Worm (Caenorhabditis elegans) whole organism, L4 larva: ENCODE data around the gene wdr-31.
A peak's percentile ranks its signal among the peaks of the same experiment; 100 is the strongest.

Source experiments
- F10B5.3 ChIP-seq: sonication (generic microtip); optimal IDR thresholded peaks from 2 replicates; lab custom pipeline; 2016; ENCODE audit warnings: mild to moderate bottlenecking, missing genetic modification characterization, missing compliant biosample characterization
- F37D6.2 ChIP-seq: sonication (generic microtip); optimal IDR thresholded peaks from 2 replicates; lab custom pipeline; 2016; ENCODE audit warnings: mild to moderate bottlenecking, missing genetic modification characterization, missing compliant biosample characterization
- T26A8.4 ChIP-seq: fragments of 200-800 bp; sonication (Bioruptor generic); IDR thresholded peaks from 2 replicates; pipeline ENCODE4 v1.3.6; 2022; ENCODE audit warnings: missing genetic modification characterization, missing compliant biosample characterization
- Y105C5A.15 ChIP-seq: fragments of 200-800 bp; sonication (Bioruptor generic); IDR thresholded peaks from 2 replicates; pipeline ENCODE4 v1.3.6; 2022; ENCODE audit warnings: missing genetic modification characterization, missing compliant biosample characterization
- Y48G9A.11 ChIP-seq: fragments of 200-800 bp; sonication (Bioruptor generic); IDR thresholded peaks from 2 replicates; pipeline ENCODE4 v1.3.6; 2022; ENCODE audit warnings: missing genetic modification reagents, missing genetic modification characterization, missing compliant biosample characterization
- aha-1 ChIP-seq: fragments of 150-350 bp; peaks from one replicate; lab custom pipeline; 2014; ENCODE audit warnings: missing biosample characterization, missing genetic modification characterization
- ama-1 ChIP-seq: fragments of 150-350 bp; optimal IDR thresholded peaks from 2 replicates; lab custom pipeline; 2014; ENCODE audit warnings: inconsistent platforms, mixed read lengths
- ceh-44 ChIP-seq: fragments of 200-800 bp; sonication (Bioruptor generic); IDR thresholded peaks from 2 replicates; pipeline ENCODE4 v1.3.6; 2022; ENCODE audit warnings: missing genetic modification reagents, missing genetic modification characterization, missing compliant biosample characterization
- cey-2 ChIP-seq: sonication (generic microtip); optimal IDR thresholded peaks from 3 replicates; lab custom pipeline; 2017; ENCODE audit warnings: missing genetic modification characterization, mild to moderate bottlenecking, missing compliant biosample characterization, antibody characterized with exemption, borderline replicate concordance; ENCODE audit not compliant: insufficient read depth
- ctbp-1 ChIP-seq: fragments of 200-800 bp; sonication (Bioruptor generic); IDR thresholded peaks from 2 replicates; pipeline ENCODE4 v1.3.6; 2022; ENCODE audit warnings: missing genetic modification reagents, missing genetic modification characterization, missing compliant biosample characterization
- daf-16 ChIP-seq, 3 experiments: sonication (generic microtip); optimal IDR thresholded peaks; 2 replicates each; lab custom pipeline; 2016 to 2017; ENCODE audit warnings: missing genetic modification characterization in 3 of 3, missing genetic modification reagents in 3 of 3, mild to moderate bottlenecking in 2 of 3, missing compliant biosample characterization in 2 of 3, missing biosample characterization in 1 of 3, moderate library complexity in 1 of 3
- dmd-6 ChIP-seq: fragments of 200-800 bp; sonication (Bioruptor generic); IDR thresholded peaks from 2 replicates; pipeline ENCODE4 v1.3.6; 2022; ENCODE audit warnings: missing genetic modification reagents, missing genetic modification characterization, missing compliant biosample characterization
- dve-1 ChIP-seq: sonication (generic microtip); optimal IDR thresholded peaks from 2 replicates; lab custom pipeline; 2017; ENCODE audit warnings: antibody characterized with exemption, mild to moderate bottlenecking, missing genetic modification characterization, missing compliant biosample characterization; ENCODE audit not compliant: insufficient read depth
- egl-27 ChIP-seq: sonication (generic microtip); optimal IDR thresholded peaks from 3 replicates; lab custom pipeline; 2017; ENCODE audit warnings: missing biosample characterization, missing genetic modification reagents, missing genetic modification characterization
- fkh-10 ChIP-seq: fragments of 150-350 bp; optimal IDR thresholded peaks from 2 replicates; lab custom pipeline; 2014; ENCODE audit warnings: missing biosample characterization, missing genetic modification reagents, missing genetic modification characterization
- fos-1 ChIP-seq: fragments of 150-350 bp; optimal IDR thresholded peaks from 2 replicates; lab custom pipeline; 2014; ENCODE audit warnings: missing biosample characterization, missing genetic modification characterization
- gei-8 ChIP-seq: fragments of 200-800 bp; sonication (Bioruptor generic); optimal IDR thresholded peaks from 2 replicates; lab custom pipeline; 2018; ENCODE audit warnings: mild to moderate bottlenecking, missing genetic modification characterization, missing compliant biosample characterization
- hlh-11 ChIP-seq: fragments of 200-800 bp; sonication (Bioruptor generic); optimal IDR thresholded peaks from 2 replicates; lab custom pipeline; 2018; ENCODE audit warnings: mild to moderate bottlenecking, missing genetic modification characterization, missing compliant biosample characterization
- hmg-1.1 ChIP-seq: fragments of 200-800 bp; sonication (Bioruptor generic); IDR thresholded peaks from 2 replicates; pipeline ENCODE4 v1.3.6; 2022; ENCODE audit warnings: missing genetic modification reagents, missing genetic modification characterization, missing compliant biosample characterization
- jun-1 ChIP-seq: fragments of 150-350 bp; optimal IDR thresholded peaks from 2 replicates; lab custom pipeline; 2014; ENCODE audit warnings: missing biosample characterization, missing genetic modification reagents, missing genetic modification characterization
- lim-7 ChIP-seq: fragments of 200-800 bp; sonication (Bioruptor generic); IDR thresholded peaks from 2 replicates; pipeline ENCODE4 v1.3.6; 2022; ENCODE audit warnings: missing genetic modification characterization, missing compliant biosample characterization
- lin-39 ChIP-seq: fragments of 150-350 bp; optimal IDR thresholded peaks from 2 replicates; lab custom pipeline; 2014; ENCODE audit warnings: missing biosample characterization, missing genetic modification reagents, missing genetic modification characterization
- madf-5 ChIP-seq, 2 experiments: fragments of 200-800 bp; sonication (Bioruptor generic); IDR thresholded peaks; 2 replicates each; pipeline ENCODE4 v1.3.6; 2022; ENCODE audit warnings: missing compliant biosample characterization in 2 of 2, missing genetic modification characterization in 2 of 2
- mdl-1 ChIP-seq, 2 experiments: fragments of 150-350 bp in 1 of 2; sonication (generic microtip) in 1 of 2; optimal IDR thresholded peaks; 2 replicates each; lab custom pipeline; 2014 to 2017; ENCODE audit warnings: missing biosample characterization in 2 of 2, missing genetic modification characterization in 2 of 2
- mes-2 ChIP-seq: sonication (generic microtip); optimal IDR thresholded peaks from 2 replicates; lab custom pipeline; 2016; ENCODE audit warnings: missing genotype, mild to moderate bottlenecking, missing genetic modification characterization, missing compliant biosample characterization; ENCODE audit not compliant: poor library complexity, severe bottlenecking
- mxl-2 ChIP-seq: fragments of 200-800 bp; sonication (Bioruptor generic); conservative IDR thresholded peaks from 2 replicates; pipeline ENCODE4 v1.3.6; 2022; ENCODE audit warnings: missing genetic modification reagents, missing genetic modification characterization, missing compliant biosample characterization
- nhr-111 ChIP-seq: fragments of 200-800 bp; sonication (Bioruptor generic); optimal IDR thresholded peaks from 2 replicates; lab custom pipeline; 2018; ENCODE audit warnings: mild to moderate bottlenecking, missing genetic modification characterization, missing compliant biosample characterization
- nhr-237 ChIP-seq: sonication (generic microtip); optimal IDR thresholded peaks from 2 replicates; lab custom pipeline; 2017; ENCODE audit warnings: missing biosample characterization, missing genetic modification characterization
- nhr-25 ChIP-seq: sonication (generic microtip); optimal IDR thresholded peaks from 2 replicates; lab custom pipeline; 2017; ENCODE audit warnings: missing genetic modification characterization, mild to moderate bottlenecking, missing compliant biosample characterization, antibody characterized with exemption, moderate library complexity, borderline replicate concordance; ENCODE audit not compliant: insufficient read depth
- nhr-6 ChIP-seq: fragments of 150-350 bp; optimal IDR thresholded peaks from 2 replicates; lab custom pipeline; 2014; ENCODE audit warnings: missing biosample characterization, missing genetic modification characterization
- nhr-77 ChIP-seq: fragments of 150-350 bp; optimal IDR thresholded peaks from 2 replicates; lab custom pipeline; 2014; ENCODE audit warnings: missing biosample characterization, missing genetic modification characterization
- pha-4 ChIP-seq, 2 experiments: fragments of 150-350 bp in 1 of 2; fragments of 200-800 bp in 1 of 2; sonication (Bioruptor generic) in 1 of 2; IDR thresholded peaks in 1 of 2; optimal IDR thresholded peaks in 1 of 2; 2 replicates each; pipeline versions ENCODE4 v1.3.6 to Lab custom; 2014 to 2022; ENCODE audit warnings: missing genetic modification characterization in 2 of 2, missing genetic modification reagents in 2 of 2, missing biosample characterization in 1 of 2, missing compliant biosample characterization in 1 of 2
- php-3 ChIP-seq: fragments of 200-800 bp; sonication (Bioruptor generic); IDR thresholded peaks from 2 replicates; pipeline ENCODE4 v1.3.6; 2022; ENCODE audit warnings: missing genetic modification reagents, missing genetic modification characterization, missing compliant biosample characterization
- pqm-1 ChIP-seq: sonication (generic microtip); optimal IDR thresholded peaks from 2 replicates; lab custom pipeline; 2017; ENCODE audit warnings: missing biosample characterization, missing genetic modification characterization
- skn-1 ChIP-seq: fragments of 150-350 bp; optimal IDR thresholded peaks from 2 replicates; lab custom pipeline; 2014; ENCODE audit warnings: missing biosample characterization, missing genetic modification characterization
- snpc-1.2 ChIP-seq: fragments of 200-800 bp; sonication (Bioruptor generic); IDR thresholded peaks from 2 replicates; pipeline ENCODE4 v1.3.6; 2022; ENCODE audit warnings: missing genetic modification reagents, missing genetic modification characterization, missing compliant biosample characterization
- snpc-4 ChIP-seq: fragments of 150-350 bp; optimal IDR thresholded peaks from 2 replicates; lab custom pipeline; 2014; ENCODE audit warnings: missing biosample characterization, missing genetic modification characterization
- spr-1 ChIP-seq: sonication (generic microtip); optimal IDR thresholded peaks from 2 replicates; lab custom pipeline; 2016; ENCODE audit warnings: mild to moderate bottlenecking, missing genetic modification characterization, missing compliant biosample characterization
- unc-62 ChIP-seq, 3 experiments: fragments of 150-350 bp in 1 of 3; sonication (generic microtip); optimal IDR thresholded peaks in 2 of 3; peaks in 1 of 3; 1 replicate in 1 of 3; 2 replicates in 2 of 3; lab custom pipeline; 2014 to 2017; ENCODE audit warnings: missing biosample characterization in 3 of 3, missing genetic modification characterization in 3 of 3, missing genetic modification reagents in 3 of 3, missing genotype in 1 of 3
- vab-7 ChIP-seq: fragments of 200-800 bp; sonication (Bioruptor generic); IDR thresholded peaks from 2 replicates; pipeline ENCODE4 v1.3.6; 2022; ENCODE audit warnings: missing genetic modification reagents, missing genetic modification characterization, missing compliant biosample characterization

Gene wdr-31

ce11 chrII:2705200-2705599, 29.9 kb downstream of the wdr-31 start, which contains the start of gene srh-128:
srh-128 (minus strand) TSS chrII:2705300.
- TF ChIP-seq snpc-4 (tag; lab: Kevin White, UChicago) (no peak), nhr-25 (tag; lab: Kevin White, UChicago) (no peak), hlh-11 (tag; lab: Kevin White, UChicago) (no peak), nhr-77 (no peak)
- TF ChIP-seq, all 104 proteins: peak for 0

ce11 chrII:2702757-2703156, 32.3 kb downstream of the wdr-31 start, which contains the start of gene sri-60:
sri-60 (minus strand) TSS chrII:2702857.
- TF ChIP-seq lim-7: no peak
- no peak for TF ChIP-seq nhr-111 (GFP tag; lab: Kevin White, UChicago)
- no peak for TF ChIP-seq F37D6.2
- TF ChIP-seq hmg-1.1 (GFP tag; lab: Robert Waterston, UW): no peak
- no peak for TF ChIP-seq ceh-44 (GFP tag; lab: Robert Waterston, UW)
- no peak for TF ChIP-seq nhr-6 (tag; lab: Kevin White, UChicago)
- no peak for TF ChIP-seq mes-2
- TF ChIP-seq T26A8.4 (GFP tag; lab: Robert Waterston, UW): no peak
- TF ChIP-seq fos-1 (tag; lab: Kevin White, UChicago): no peak
- TF ChIP-seq nhr-237: no peak
- TF ChIP-seq, all 104 proteins: peak for 0

- TF ChIP-seq unc-62 (GFP tag; optimal IDR thresholded peaks at IDR 0.05 in 1 of 2; lab: Kevin White, UChicago): peak in 1 of 2 experiments; percentile 25
- no peak for TF ChIP-seq unc-62 (tag; optimal IDR thresholded peaks at IDR 0.05; lab: Kevin White, UChicago)
- TF ChIP-seq gei-8 (GFP tag; lab: Kevin White, UChicago): no peak
Observed at ce11 chrII:2700229-2700628, 34.9 kb downstream of the wdr-31 start, which contains the start of gene sri-61. sri-61 (minus strand) TSS chrII:2700329.

ce11 chrII:2698378-2698777, 36.7 kb downstream of the wdr-31 start, which contains the start of gene sri-62:
sri-62 (minus strand) TSS chrII:2698478.
- TF ChIP-seq nhr-6 (tag; lab: Kevin White, UChicago): no peak
- no peak for TF ChIP-seq snpc-1.2 (GFP tag; lab: Robert Waterston, UW)
- TF ChIP-seq vab-7: no peak
- no peak for TF ChIP-seq aha-1
- TF ChIP-seq php-3: no peak
- no peak for TF ChIP-seq Y105C5A.15 (GFP tag; lab: Robert Waterston, UW)
- TF ChIP-seq mxl-2 (GFP tag; lab: Robert Waterston, UW): no peak
- no peak for TF ChIP-seq Y48G9A.11 (GFP tag; lab: Robert Waterston, UW)
- no peak for TF ChIP-seq nhr-77
- no peak for TF ChIP-seq ama-1 (lab: Kevin White, UChicago)
- TF ChIP-seq ctbp-1 (GFP tag; lab: Robert Waterston, UW): no peak
- TF ChIP-seq mdl-1 (tag; optimal IDR thresholded peaks at IDR 0.05; lab: Kevin White, UChicago): no peak
- TF ChIP-seq nhr-111 (GFP tag; lab: Kevin White, UChicago): no peak

- TF ChIP-seq fkh-10 (GFP tag; lab: Kevin White, UChicago): peak; percentile 40
- TF ChIP-seq Y48G9A.11 (GFP tag; lab: Robert Waterston, UW): no peak
Observed at ce11 chrII:2695079-2695478, 40.0 kb downstream of the wdr-31 start.

- TF ChIP-seq daf-16 (GFP tag; optimal IDR thresholded peaks at IDR 0.05; lab: Kevin White, UChicago) (no peak), daf-16 (tag; optimal IDR thresholded peaks at IDR 0.05; lab: Kevin White, UChicago) (no peak), lin-39 (no peak), F10B5.3 (tag; lab: Kevin White, UChicago) (no peak), egl-27 (tag; lab: Kevin White, UChicago) (no peak), dmd-6 (GFP tag; lab: Robert Waterston, UW) (no peak), pqm-1 (tag; lab: Kevin White, UChicago) (no peak), spr-1 (no peak), gei-8 (GFP tag; lab: Kevin White, UChicago) (no peak), T26A8.4 (GFP tag; lab: Robert Waterston, UW) (no peak), cey-2 (tag; lab: Kevin White, UChicago) (no peak), pha-4 (GFP tag; IDR thresholded peaks at IDR 0.05; lab: Robert Waterston, UW) (no peak), pha-4 (tag; optimal IDR thresholded peaks at IDR 0.05; lab: Kevin White, UChicago) (no peak), jun-1 (tag; lab: Kevin White, UChicago) (no peak), dve-1 (no peak), madf-5 (GFP tag; IDR thresholded peaks at IDR 0.05; lab: Robert Waterston, UW) (no peak), fkh-10 (GFP tag; lab: Kevin White, UChicago) (no peak), vab-7 (no peak), skn-1 (tag; lab: Kevin White, UChicago) (no peak)
Observed at ce11 chrII:2692476-2692875, 42.6 kb downstream of the wdr-31 start, which contains the start of gene set-11. set-11 (minus strand) TSS chrII:2692576.
